Worm (Caenorhabditis elegans) whole organism, L4 larva: ENCODE measurements around the gene ram-2.

Source experiments
- F49E8.2 ChIP-seq: sonication (generic microtip); optimal IDR thresholded peaks from 2 replicates; lab custom pipeline; 2016; ENCODE audit warnings: missing compliant biosample characterization, mild to moderate bottlenecking, missing genetic modification characterization, borderline replicate concordance
- T20F7.1 ChIP-seq: fragments of 200-800 bp; sonication (Bioruptor generic); optimal IDR thresholded peaks from 2 replicates; lab custom pipeline; 2018; ENCODE audit warnings: mild to moderate bottlenecking, missing genetic modification characterization, missing compliant biosample characterization
- T26A8.4 ChIP-seq: fragments of 200-800 bp; sonication (Bioruptor generic); IDR thresholded peaks from 2 replicates; pipeline ENCODE4 v1.3.6; 2022; ENCODE audit warnings: missing genetic modification characterization, missing compliant biosample characterization
- Y48G9A.11 ChIP-seq: fragments of 200-800 bp; sonication (Bioruptor generic); IDR thresholded peaks from 2 replicates; pipeline ENCODE4 v1.3.6; 2022; ENCODE audit warnings: missing genetic modification reagents, missing genetic modification characterization, missing compliant biosample characterization
- ZK546.5 ChIP-seq, 2 experiments: sonication (generic microtip); optimal IDR thresholded peaks; 2 replicates each; lab custom pipeline; 2017; ENCODE audit warnings: missing biosample characterization in 2 of 2, missing genetic modification characterization in 2 of 2
- aha-1 ChIP-seq: fragments of 150-350 bp; peaks from one replicate; lab custom pipeline; 2014; ENCODE audit warnings: missing biosample characterization, missing genetic modification characterization
- arid-1 ChIP-seq: fragments of 200-800 bp; sonication (Bioruptor generic); conservative IDR thresholded peaks from 2 replicates; pipeline ENCODE4 v1.3.6; 2022; ENCODE audit warnings: missing genetic modification reagents, missing genetic modification characterization, missing compliant biosample characterization
- ceh-44 ChIP-seq: fragments of 200-800 bp; sonication (Bioruptor generic); IDR thresholded peaks from 2 replicates; pipeline ENCODE4 v1.3.6; 2022; ENCODE audit warnings: missing genetic modification reagents, missing genetic modification characterization, missing compliant biosample characterization
- ctbp-1 ChIP-seq: fragments of 200-800 bp; sonication (Bioruptor generic); IDR thresholded peaks from 2 replicates; pipeline ENCODE4 v1.3.6; 2022; ENCODE audit warnings: missing genetic modification reagents, missing genetic modification characterization, missing compliant biosample characterization
- daf-12 ChIP-seq: fragments of 150-350 bp; optimal IDR thresholded peaks from 2 replicates; lab custom pipeline; 2014; ENCODE audit warnings: missing biosample characterization, missing genetic modification reagents, missing genetic modification characterization
- daf-16 ChIP-seq, 3 experiments: sonication (generic microtip); optimal IDR thresholded peaks; 2 replicates each; lab custom pipeline; 2016 to 2017; ENCODE audit warnings: missing genetic modification characterization in 3 of 3, missing genetic modification reagents in 3 of 3, mild to moderate bottlenecking in 2 of 3, missing compliant biosample characterization in 2 of 3, missing biosample characterization in 1 of 3, moderate library complexity in 1 of 3
- daf-8 ChIP-seq: fragments of 200-800 bp; sonication (Bioruptor generic); IDR thresholded peaks from 2 replicates; pipeline ENCODE4 v1.3.6; 2022; ENCODE audit warnings: missing genetic modification characterization, missing compliant biosample characterization
- dmd-6 ChIP-seq: fragments of 200-800 bp; sonication (Bioruptor generic); IDR thresholded peaks from 2 replicates; pipeline ENCODE4 v1.3.6; 2022; ENCODE audit warnings: missing genetic modification reagents, missing genetic modification characterization, missing compliant biosample characterization
- dpl-1 ChIP-seq: fragments of 150-350 bp; optimal IDR thresholded peaks from 2 replicates; lab custom pipeline; 2014; ENCODE audit warnings: missing biosample characterization, missing genetic modification reagents, missing genetic modification characterization
- dve-1 ChIP-seq: sonication (generic microtip); optimal IDR thresholded peaks from 2 replicates; lab custom pipeline; 2017; ENCODE audit warnings: antibody characterized with exemption, mild to moderate bottlenecking, missing genetic modification characterization, missing compliant biosample characterization; ENCODE audit not compliant: insufficient read depth
- hif-1 ChIP-seq, 2 experiments: sonication (generic microtip); optimal IDR thresholded peaks; 2 replicates each; lab custom pipeline; 2016 to 2017; ENCODE audit warnings: missing compliant biosample characterization in 2 of 2, missing genetic modification characterization in 2 of 2, missing genetic modification reagents in 2 of 2, missing genotype in 2 of 2, mild to moderate bottlenecking in 1 of 2
- hlh-30 ChIP-seq: sonication (generic microtip); optimal IDR thresholded peaks from 2 replicates; lab custom pipeline; 2017; ENCODE audit warnings: antibody characterized with exemption, mild to moderate bottlenecking, missing genetic modification characterization, missing compliant biosample characterization; ENCODE audit not compliant: insufficient read depth
- hmg-1.1 ChIP-seq: fragments of 200-800 bp; sonication (Bioruptor generic); IDR thresholded peaks from 2 replicates; pipeline ENCODE4 v1.3.6; 2022; ENCODE audit warnings: missing genetic modification reagents, missing genetic modification characterization, missing compliant biosample characterization
- jun-1 ChIP-seq: fragments of 150-350 bp; optimal IDR thresholded peaks from 2 replicates; lab custom pipeline; 2014; ENCODE audit warnings: missing biosample characterization, missing genetic modification reagents, missing genetic modification characterization
- lin-13 ChIP-seq: fragments of 150-350 bp; optimal IDR thresholded peaks from 2 replicates; lab custom pipeline; 2014; ENCODE audit warnings: missing biosample characterization, missing genetic modification reagents, missing genetic modification characterization
- lin-15B ChIP-seq: fragments of 150-350 bp; sonication (generic microtip); optimal IDR thresholded peaks from 3 replicates; lab custom pipeline; 2014; ENCODE audit warnings: missing biosample characterization, missing genetic modification characterization
- lin-38 ChIP-seq: fragments of 200-800 bp; sonication (Bioruptor generic); IDR thresholded peaks from 2 replicates; pipeline ENCODE4 v1.3.6; 2022; ENCODE audit warnings: missing genetic modification reagents, missing genetic modification characterization, missing compliant biosample characterization
- lir-3 ChIP-seq: sonication (generic microtip); optimal IDR thresholded peaks from 2 replicates; lab custom pipeline; 2016; ENCODE audit warnings: mild to moderate bottlenecking, missing genetic modification characterization, missing compliant biosample characterization
- lsy-2 ChIP-seq, 2 experiments: fragments of 150-350 bp in 1 of 2; sonication (generic microtip) in 1 of 2; optimal IDR thresholded peaks; 2 replicates each; lab custom pipeline; 2014 to 2017; ENCODE audit warnings: missing biosample characterization in 2 of 2, missing genetic modification characterization in 2 of 2
- madf-5 ChIP-seq, 2 experiments: fragments of 200-800 bp; sonication (Bioruptor generic); IDR thresholded peaks; 2 replicates each; pipeline ENCODE4 v1.3.6; 2022; ENCODE audit warnings: missing compliant biosample characterization in 2 of 2, missing genetic modification characterization in 2 of 2
- mdl-1 ChIP-seq, 2 experiments: fragments of 150-350 bp in 1 of 2; sonication (generic microtip) in 1 of 2; optimal IDR thresholded peaks; 2 replicates each; lab custom pipeline; 2014 to 2017; ENCODE audit warnings: missing biosample characterization in 2 of 2, missing genetic modification characterization in 2 of 2
- mes-2 ChIP-seq: sonication (generic microtip); optimal IDR thresholded peaks from 2 replicates; lab custom pipeline; 2016; ENCODE audit warnings: missing genotype, mild to moderate bottlenecking, missing genetic modification characterization, missing compliant biosample characterization; ENCODE audit not compliant: poor library complexity, severe bottlenecking
- saeg-2 ChIP-seq: fragments of 200-800 bp; sonication (Bioruptor generic); IDR thresholded peaks from 2 replicates; pipeline ENCODE4 v1.3.6; 2022; ENCODE audit warnings: missing genetic modification reagents, missing genetic modification characterization, missing compliant biosample characterization
- snpc-1.2 ChIP-seq: fragments of 200-800 bp; sonication (Bioruptor generic); IDR thresholded peaks from 2 replicates; pipeline ENCODE4 v1.3.6; 2022; ENCODE audit warnings: missing genetic modification reagents, missing genetic modification characterization, missing compliant biosample characterization
- unc-130 ChIP-seq: sonication (generic microtip); optimal IDR thresholded peaks from 2 replicates; lab custom pipeline; 2016; ENCODE audit warnings: missing genetic modification reagents, missing genetic modification characterization, missing compliant biosample characterization
- unc-62 ChIP-seq, 3 experiments: fragments of 150-350 bp in 1 of 3; sonication (generic microtip); optimal IDR thresholded peaks in 2 of 3; peaks in 1 of 3; 1 replicate in 1 of 3; 2 replicates in 2 of 3; lab custom pipeline; 2014 to 2017; ENCODE audit warnings: missing biosample characterization in 3 of 3, missing genetic modification characterization in 3 of 3, missing genetic modification reagents in 3 of 3, missing genotype in 1 of 3
- zfp-3 ChIP-seq: fragments of 200-800 bp; sonication (Bioruptor generic); conservative IDR thresholded peaks from 2 replicates; pipeline ENCODE4 v1.3.6; 2022; ENCODE audit warnings: missing genetic modification reagents, missing genetic modification characterization, missing compliant biosample characterization

Gene ram-2

DNA sequence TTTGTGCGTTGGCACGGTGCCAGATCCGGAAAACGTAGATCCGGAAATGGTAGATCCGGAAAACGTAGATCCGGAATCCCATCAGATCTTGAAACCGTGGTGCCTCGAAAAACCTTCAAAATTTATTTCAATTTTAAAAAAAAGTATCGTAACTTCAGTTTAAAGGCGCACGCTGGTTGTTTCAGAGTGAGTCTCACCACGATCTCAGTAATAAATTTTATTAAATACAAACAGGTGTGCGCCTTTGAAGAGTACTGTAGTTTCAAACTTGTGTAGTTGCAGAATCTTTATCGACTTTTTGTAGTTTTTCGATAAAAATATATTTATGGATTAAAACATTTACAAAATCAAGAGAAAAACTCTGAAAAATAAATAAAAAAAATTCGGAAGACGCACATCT, 34.0 kb upstream of the ram-2 start:
- TF ChIP-seq Y48G9A.11 (GFP tag; lab: Robert Waterston, UW) (peak; percentile 39; the same call in 1 of the 2 replicates), ctbp-1 (GFP tag; lab: Robert Waterston, UW) (no peak), arid-1 (GFP tag; lab: Robert Waterston, UW) (0 out of 2 replicates have a peak, but pooled peaks have one; percentile 6), mes-2 (tag; lab: Kevin White, UChicago) (peak; percentile 8), madf-5 (GFP tag; IDR thresholded peaks at IDR 0.05; lab: Robert Waterston, UW) (no peak), unc-130 (peak; percentile 20), F49E8.2 (tag; lab: Kevin White, UChicago) (peak; percentile 57), lsy-2 (tag; optimal IDR thresholded peaks at IDR 0.05; lab: Kevin White, UChicago) (peak in 1 of 2 experiments; percentile 18)

DNA sequence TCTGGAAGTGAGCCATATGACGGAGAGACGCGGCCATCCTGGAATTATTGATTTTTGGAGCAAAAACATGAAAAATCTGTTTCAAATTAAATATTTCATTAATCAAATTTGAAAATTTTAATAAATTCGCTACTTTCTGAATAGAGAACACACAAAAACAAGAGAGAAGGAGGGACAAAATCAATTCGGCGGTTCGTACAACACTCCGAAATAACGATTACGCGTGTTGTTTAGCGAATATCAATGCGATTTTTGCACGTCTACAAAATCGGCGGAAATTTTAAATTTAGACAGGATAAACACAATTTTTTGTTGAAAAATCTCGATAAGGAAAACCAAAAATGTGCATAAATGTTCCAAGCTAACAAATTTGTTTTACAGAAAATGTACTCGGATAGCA, 33.2 kb upstream of the ram-2 start, which contains the start of the genes sdhd-1 and ilkp-1:
Gene sdhd-1, minus strand, starts transcription at position 38 of the 400 bp plus-strand sequence.
Gene ilkp-1, plus strand, starts transcription at position 380 of the 400 bp plus-strand sequence.
- TF ChIP-seq hif-1 (tag; optimal IDR thresholded peaks at IDR 0.05; lab: Kevin White, UChicago) (peak in 1 of 2 experiments; percentile 98), aha-1 (tag; lab: Kevin White, UChicago) (peak; percentile 96), hmg-1.1 (peak; percentile 43; the same call in 1 of the 2 replicates), dpl-1 (GFP tag; lab: Kevin White, UChicago) (peak; percentile 86), lin-13 (no peak), mes-2 (tag; lab: Kevin White, UChicago) (peak; percentile 47), ceh-44 (GFP tag; lab: Robert Waterston, UW) (no peak), T20F7.1 (peak; percentile 97), dve-1 (peak; percentile 24), lsy-2 (tag; optimal IDR thresholded peaks at IDR 0.05; lab: Kevin White, UChicago) (peak in 1 of 2 experiments; percentile 64), daf-12 (tag; lab: Kevin White, UChicago) (no peak), hlh-30 (tag; lab: Kevin White, UChicago) (peak; percentile 12)

ce11 chrII:11048930-11049329, 32.2 kb upstream of the ram-2 start, which contains the start of gene F33A8.4:
Gene F33A8.4 (minus strand): TSS chrII:11049030.
- no peak for TF ChIP-seq T26A8.4 (GFP tag; lab: Robert Waterston, UW)
- no peak for TF ChIP-seq dmd-6
- no peak for TF ChIP-seq jun-1 (tag; lab: Kevin White, UChicago)
- peak in 1 of 2 experiments; percentile 14 for TF ChIP-seq unc-62 (GFP tag; optimal IDR thresholded peaks at IDR 0.05 in 1 of 2; lab: Kevin White, UChicago)
- TF ChIP-seq unc-62 (tag; optimal IDR thresholded peaks at IDR 0.05; lab: Kevin White, UChicago), result no peak
- TF ChIP-seq mdl-1 (tag; optimal IDR thresholded peaks at IDR 0.05; lab: Kevin White, UChicago), result no peak
- TF ChIP-seq T20F7.1, result peak; percentile 17
- TF ChIP-seq hif-1 (tag; optimal IDR thresholded peaks at IDR 0.05; lab: Kevin White, UChicago), result no peak
- TF ChIP-seq zfp-3, result no peak
- 0 out of 2 replicates have a peak, but pooled peaks have one; percentile 27 for TF ChIP-seq lin-38
- no peak for TF ChIP-seq daf-8 (GFP tag; lab: Robert Waterston, UW)
- no peak for TF ChIP-seq snpc-1.2 (GFP tag; lab: Robert Waterston, UW)
- TF ChIP-seq lir-3, result no peak
- no peak for TF ChIP-seq mes-2 (tag; lab: Kevin White, UChicago)
- TF ChIP-seq hlh-30 (tag; lab: Kevin White, UChicago), result no peak
- no peak for TF ChIP-seq daf-16 (GFP tag; optimal IDR thresholded peaks at IDR 0.05; lab: Kevin White, UChicago)
- no peak for TF ChIP-seq daf-16 (tag; optimal IDR thresholded peaks at IDR 0.05; lab: Kevin White, UChicago)
- TF ChIP-seq ZK546.5 (tag; optimal IDR thresholded peaks at IDR 0.05; lab: Kevin White, UChicago), result no peak
- TF ChIP-seq saeg-2 (GFP tag; lab: Robert Waterston, UW), result no peak

- TF ChIP-seq lin-38, result 0 out of 2 replicates have a peak, but pooled peaks have one; percentile 13
- TF ChIP-seq unc-62 (GFP tag; optimal IDR thresholded peaks at IDR 0.05 in 1 of 2; lab: Kevin White, UChicago), result peak in 1 of 2 experiments; percentile 7
- no peak for TF ChIP-seq unc-62 (tag; optimal IDR thresholded peaks at IDR 0.05; lab: Kevin White, UChicago)
- no peak for TF ChIP-seq lin-15B (tag; lab: Kevin White, UChicago)
Measured at ce11 chrII:11045872-11046271, 29.2 kb upstream of the ram-2 start, which contains the start of gene col-83. Gene col-83 (minus strand): TSS chrII:11045972.
